Worm (Caenorhabditis elegans): ENCODE measurements around the gene srh-68.

DNA sequence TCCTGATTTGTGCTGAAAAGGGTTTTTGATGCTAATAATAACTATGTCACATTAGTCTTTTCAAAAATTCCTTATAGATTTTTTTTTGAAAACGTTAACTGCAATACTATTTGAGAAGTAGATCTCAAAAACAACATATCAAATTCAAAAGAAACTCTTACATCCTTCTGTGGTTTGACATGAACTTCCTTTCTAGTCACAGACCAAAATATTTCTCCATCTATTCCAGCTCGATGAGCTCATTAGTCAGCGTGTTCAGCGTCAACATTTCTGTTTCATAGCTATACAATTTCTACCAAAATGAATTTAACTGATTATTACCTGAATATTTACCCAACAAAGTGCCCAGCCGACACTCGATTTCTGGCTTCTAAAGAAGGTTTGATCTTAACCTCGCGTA lies 1.5 kb downstream of the srh-68 start, which contains the start of gene srh-67:
- no peak for TF ChIP-seq zag-1 (tag; optimal IDR thresholded peaks at IDR 0.05)
- TF ChIP-seq snpc-4 (tag; optimal IDR thresholded peaks at IDR 0.05): no peak
- TF ChIP-seq lin-13 (GFP tag; optimal IDR thresholded peaks at IDR 0.05): no peak
- TF ChIP-seq nhr-90 (tag; optimal IDR thresholded peaks at IDR 0.05; ENCODE audit: poor library complexity): no peak
- no peak for TF ChIP-seq jun-1 (tag; optimal IDR thresholded peaks at IDR 0.05)
- no peak for TF ChIP-seq lin-15B (tag; optimal IDR thresholded peaks at IDR 0.05)
- no peak for TF ChIP-seq pax-3 (tag; optimal IDR thresholded peaks at IDR 0.05)
